Worm (Caenorhabditis elegans) whole organism, L3 larva: ENCODE data around the gene tmem-24.

Experiments used
- ceh-16 ChIP-seq: sonication (generic microtip); optimal IDR thresholded peaks from 2 replicates; lab custom pipeline; 2017; ENCODE audit warnings: missing biosample characterization, missing genetic modification characterization
- elt-3 ChIP-seq, 3 experiments: fragments of 150-350 bp in 1 of 3; sonication (generic microtip) in 2 of 3; optimal IDR thresholded peaks; 2 replicates in 2 of 3; 4 replicates in 1 of 3; lab custom pipeline; 2014 to 2017; ENCODE audit warnings: missing biosample characterization in 3 of 3, missing genetic modification characterization in 3 of 3
- nhr-77 ChIP-seq: fragments of 150-350 bp; optimal IDR thresholded peaks from 2 replicates; lab custom pipeline; 2014; ENCODE audit warnings: missing biosample characterization, missing genetic modification characterization
- unc-39 ChIP-seq: sonication (generic microtip); optimal IDR thresholded peaks from 4 replicates; lab custom pipeline; 2017; ENCODE audit warnings: missing biosample characterization, missing genetic modification characterization

ce11 chrX:3611740-3612139 is 33.0 kb downstream of the tmem-24 start:
- no peak for TF ChIP-seq nhr-77 (tag; lab: Kevin White, UChicago)
- no peak for TF ChIP-seq unc-39
- TF ChIP-seq elt-3 (tag; optimal IDR thresholded peaks at IDR 0.05; lab: Kevin White, UChicago), result no peak
- no peak for TF ChIP-seq ceh-16 (tag; lab: Kevin White, UChicago)
